Worm (Caenorhabditis elegans) whole organism, L4 larva: Measurements from ENCODE around the gene ndx-6.
"Not testable (repeated sequence)": the region's sequence is repeated elsewhere in the genome, so short reads cannot be mapped to it uniquely, and the experiment has no call there.

Source experiments
- D1046.2 ChIP-seq: fragments of 200-800 bp; sonication (Bioruptor generic); IDR thresholded peaks from 2 replicates; pipeline ENCODE4 v1.3.6; 2022; ENCODE audit warnings: missing genetic modification characterization, missing compliant biosample characterization
- T20F7.1 ChIP-seq: fragments of 200-800 bp; sonication (Bioruptor generic); optimal IDR thresholded peaks from 2 replicates; lab custom pipeline; 2018; ENCODE audit warnings: mild to moderate bottlenecking, missing genetic modification characterization, missing compliant biosample characterization
- T26A8.4 ChIP-seq: fragments of 200-800 bp; sonication (Bioruptor generic); IDR thresholded peaks from 2 replicates; pipeline ENCODE4 v1.3.6; 2022; ENCODE audit warnings: missing genetic modification characterization, missing compliant biosample characterization
- Y48G9A.11 ChIP-seq: fragments of 200-800 bp; sonication (Bioruptor generic); IDR thresholded peaks from 2 replicates; pipeline ENCODE4 v1.3.6; 2022; ENCODE audit warnings: missing genetic modification reagents, missing genetic modification characterization, missing compliant biosample characterization
- ZK337.2 ChIP-seq: fragments of 200-800 bp; sonication (Bioruptor generic); IDR thresholded peaks from 2 replicates; pipeline ENCODE4 v1.3.6; 2022; ENCODE audit warnings: missing genetic modification reagents, missing genetic modification characterization, missing compliant biosample characterization
- aha-1 ChIP-seq: fragments of 150-350 bp; peaks from one replicate; lab custom pipeline; 2014; ENCODE audit warnings: missing biosample characterization, missing genetic modification characterization
- arid-1 ChIP-seq: fragments of 200-800 bp; sonication (Bioruptor generic); conservative IDR thresholded peaks from 2 replicates; pipeline ENCODE4 v1.3.6; 2022; ENCODE audit warnings: missing genetic modification reagents, missing genetic modification characterization, missing compliant biosample characterization
- ceh-20 ChIP-seq: fragments of 200-800 bp; sonication (Bioruptor generic); IDR thresholded peaks from 2 replicates; pipeline ENCODE4 v1.3.6; 2022; ENCODE audit warnings: missing genetic modification reagents, missing genetic modification characterization, missing compliant biosample characterization
- ceh-44 ChIP-seq: fragments of 200-800 bp; sonication (Bioruptor generic); IDR thresholded peaks from 2 replicates; pipeline ENCODE4 v1.3.6; 2022; ENCODE audit warnings: missing genetic modification reagents, missing genetic modification characterization, missing compliant biosample characterization
- ctbp-1 ChIP-seq: fragments of 200-800 bp; sonication (Bioruptor generic); IDR thresholded peaks from 2 replicates; pipeline ENCODE4 v1.3.6; 2022; ENCODE audit warnings: missing genetic modification reagents, missing genetic modification characterization, missing compliant biosample characterization
- daf-16 ChIP-seq, 3 experiments: sonication (generic microtip); optimal IDR thresholded peaks; 2 replicates each; lab custom pipeline; 2016 to 2017; ENCODE audit warnings: missing genetic modification characterization in 3 of 3, missing genetic modification reagents in 3 of 3, mild to moderate bottlenecking in 2 of 3, missing compliant biosample characterization in 2 of 3, missing biosample characterization in 1 of 3, moderate library complexity in 1 of 3
- daf-19 ChIP-seq: fragments of 200-800 bp; sonication (Bioruptor generic); conservative IDR thresholded peaks from 2 replicates; pipeline ENCODE4 v1.3.6; 2022; ENCODE audit warnings: missing genetic modification characterization, missing compliant biosample characterization
- dmd-6 ChIP-seq: fragments of 200-800 bp; sonication (Bioruptor generic); IDR thresholded peaks from 2 replicates; pipeline ENCODE4 v1.3.6; 2022; ENCODE audit warnings: missing genetic modification reagents, missing genetic modification characterization, missing compliant biosample characterization
- dmd-9 ChIP-seq: fragments of 200-800 bp; sonication (Bioruptor generic); IDR thresholded peaks from 2 replicates; pipeline ENCODE4 v1.3.6; 2022; ENCODE audit warnings: missing genetic modification reagents, missing genetic modification characterization, missing compliant biosample characterization
- dpl-1 ChIP-seq: fragments of 150-350 bp; optimal IDR thresholded peaks from 2 replicates; lab custom pipeline; 2014; ENCODE audit warnings: missing biosample characterization, missing genetic modification reagents, missing genetic modification characterization
- duxl-1 ChIP-seq: sonication (generic microtip); optimal IDR thresholded peaks from 2 replicates; lab custom pipeline; 2016; ENCODE audit warnings: mild to moderate bottlenecking, missing genetic modification characterization, moderate library complexity, missing compliant biosample characterization; ENCODE audit not compliant: poor library complexity
- egl-43 ChIP-seq: fragments of 200-800 bp; sonication (Bioruptor generic); IDR thresholded peaks from 2 replicates; pipeline ENCODE4 v1.3.6; 2022; ENCODE audit warnings: missing genetic modification reagents, missing genetic modification characterization, missing compliant biosample characterization
- hif-1 ChIP-seq, 2 experiments: sonication (generic microtip); optimal IDR thresholded peaks; 2 replicates each; lab custom pipeline; 2016 to 2017; ENCODE audit warnings: missing compliant biosample characterization in 2 of 2, missing genetic modification characterization in 2 of 2, missing genetic modification reagents in 2 of 2, missing genotype in 2 of 2, mild to moderate bottlenecking in 1 of 2
- hlh-11 ChIP-seq: fragments of 200-800 bp; sonication (Bioruptor generic); optimal IDR thresholded peaks from 2 replicates; lab custom pipeline; 2018; ENCODE audit warnings: mild to moderate bottlenecking, missing genetic modification characterization, missing compliant biosample characterization
- hlh-30 ChIP-seq: sonication (generic microtip); optimal IDR thresholded peaks from 2 replicates; lab custom pipeline; 2017; ENCODE audit warnings: antibody characterized with exemption, mild to moderate bottlenecking, missing genetic modification characterization, missing compliant biosample characterization; ENCODE audit not compliant: insufficient read depth
- hmg-1.1 ChIP-seq: fragments of 200-800 bp; sonication (Bioruptor generic); IDR thresholded peaks from 2 replicates; pipeline ENCODE4 v1.3.6; 2022; ENCODE audit warnings: missing genetic modification reagents, missing genetic modification characterization, missing compliant biosample characterization
- lim-7 ChIP-seq: fragments of 200-800 bp; sonication (Bioruptor generic); IDR thresholded peaks from 2 replicates; pipeline ENCODE4 v1.3.6; 2022; ENCODE audit warnings: missing genetic modification characterization, missing compliant biosample characterization
- lin-1 ChIP-seq: fragments of 200-800 bp; sonication (Bioruptor generic); IDR thresholded peaks from 2 replicates; pipeline ENCODE4 v1.3.6; 2022; ENCODE audit warnings: missing genetic modification reagents, missing genetic modification characterization, missing compliant biosample characterization
- lin-29 ChIP-seq: fragments of 200-800 bp; sonication (Bioruptor generic); IDR thresholded peaks from 2 replicates; pipeline ENCODE4 v1.3.6; 2022; ENCODE audit warnings: missing genetic modification reagents, missing genetic modification characterization, missing compliant biosample characterization
- lin-38 ChIP-seq: fragments of 200-800 bp; sonication (Bioruptor generic); IDR thresholded peaks from 2 replicates; pipeline ENCODE4 v1.3.6; 2022; ENCODE audit warnings: missing genetic modification reagents, missing genetic modification characterization, missing compliant biosample characterization
- lsy-2 ChIP-seq, 2 experiments: fragments of 150-350 bp in 1 of 2; sonication (generic microtip) in 1 of 2; optimal IDR thresholded peaks; 2 replicates each; lab custom pipeline; 2014 to 2017; ENCODE audit warnings: missing biosample characterization in 2 of 2, missing genetic modification characterization in 2 of 2
- madf-5 ChIP-seq, 2 experiments: fragments of 200-800 bp; sonication (Bioruptor generic); IDR thresholded peaks; 2 replicates each; pipeline ENCODE4 v1.3.6; 2022; ENCODE audit warnings: missing compliant biosample characterization in 2 of 2, missing genetic modification characterization in 2 of 2
- madf-9 ChIP-seq: fragments of 200-800 bp; sonication (Bioruptor generic); conservative IDR thresholded peaks from 2 replicates; pipeline ENCODE4 v1.3.6; 2022; ENCODE audit warnings: missing genetic modification reagents, missing genetic modification characterization, missing compliant biosample characterization
- mdt-29 ChIP-seq: fragments of 200-800 bp; sonication (Bioruptor generic); IDR thresholded peaks from 2 replicates; pipeline ENCODE4 v1.3.6; 2022; ENCODE audit warnings: missing genetic modification reagents, missing genetic modification characterization, missing compliant biosample characterization
- mep-1 ChIP-seq: fragments of 150-350 bp; sonication (generic microtip); optimal IDR thresholded peaks from 3 replicates; lab custom pipeline; 2014; ENCODE audit warnings: missing biosample characterization, missing genetic modification characterization
- mes-2 ChIP-seq: sonication (generic microtip); optimal IDR thresholded peaks from 2 replicates; lab custom pipeline; 2016; ENCODE audit warnings: missing genotype, mild to moderate bottlenecking, missing genetic modification characterization, missing compliant biosample characterization; ENCODE audit not compliant: poor library complexity, severe bottlenecking
- nhr-102 ChIP-seq: sonication (generic microtip); optimal IDR thresholded peaks from 2 replicates; lab custom pipeline; 2016; ENCODE audit warnings: mild to moderate bottlenecking, missing genetic modification characterization, moderate library complexity, missing compliant biosample characterization
- nhr-28 ChIP-seq: fragments of 150-350 bp; optimal IDR thresholded peaks from 2 replicates; lab custom pipeline; 2014; ENCODE audit warnings: missing biosample characterization, missing genetic modification characterization
- nhr-41 ChIP-seq: fragments of 200-800 bp; sonication (Bioruptor generic); IDR thresholded peaks from 2 replicates; pipeline ENCODE4 v1.3.6; 2022; ENCODE audit warnings: missing genetic modification reagents, missing genetic modification characterization, missing compliant biosample characterization
- nhr-42 ChIP-seq: fragments of 200-800 bp; sonication (Bioruptor generic); IDR thresholded peaks from 2 replicates; pipeline ENCODE4 v1.3.6; 2022; ENCODE audit warnings: missing genetic modification characterization, missing compliant biosample characterization
- nhr-48 ChIP-seq: sonication (generic microtip); optimal IDR thresholded peaks from 2 replicates; lab custom pipeline; 2016; ENCODE audit warnings: mild to moderate bottlenecking, missing genetic modification characterization, missing compliant biosample characterization
- nhr-6 ChIP-seq: fragments of 150-350 bp; optimal IDR thresholded peaks from 2 replicates; lab custom pipeline; 2014; ENCODE audit warnings: missing biosample characterization, missing genetic modification characterization
- nhr-77 ChIP-seq: fragments of 150-350 bp; optimal IDR thresholded peaks from 2 replicates; lab custom pipeline; 2014; ENCODE audit warnings: missing biosample characterization, missing genetic modification characterization
- pha-4 ChIP-seq, 2 experiments: fragments of 150-350 bp in 1 of 2; fragments of 200-800 bp in 1 of 2; sonication (Bioruptor generic) in 1 of 2; IDR thresholded peaks in 1 of 2; optimal IDR thresholded peaks in 1 of 2; 2 replicates each; pipeline versions ENCODE4 v1.3.6 to Lab custom; 2014 to 2022; ENCODE audit warnings: missing genetic modification characterization in 2 of 2, missing genetic modification reagents in 2 of 2, missing biosample characterization in 1 of 2, missing compliant biosample characterization in 1 of 2
- php-3 ChIP-seq: fragments of 200-800 bp; sonication (Bioruptor generic); IDR thresholded peaks from 2 replicates; pipeline ENCODE4 v1.3.6; 2022; ENCODE audit warnings: missing genetic modification reagents, missing genetic modification characterization, missing compliant biosample characterization
- rbr-2 ChIP-seq: sonication (generic microtip); optimal IDR thresholded peaks from 2 replicates; lab custom pipeline; 2016; ENCODE audit warnings: missing genotype, missing genetic modification characterization, missing compliant biosample characterization
- saeg-2 ChIP-seq: fragments of 200-800 bp; sonication (Bioruptor generic); IDR thresholded peaks from 2 replicates; pipeline ENCODE4 v1.3.6; 2022; ENCODE audit warnings: missing genetic modification reagents, missing genetic modification characterization, missing compliant biosample characterization
- set-16 ChIP-seq: fragments of 200-800 bp; sonication (Bioruptor generic); IDR thresholded peaks from 2 replicates; pipeline ENCODE4 v1.3.6; 2022; ENCODE audit warnings: missing genetic modification reagents, missing genetic modification characterization, missing compliant biosample characterization
- snpc-1.2 ChIP-seq: fragments of 200-800 bp; sonication (Bioruptor generic); IDR thresholded peaks from 2 replicates; pipeline ENCODE4 v1.3.6; 2022; ENCODE audit warnings: missing genetic modification reagents, missing genetic modification characterization, missing compliant biosample characterization
- tra-1 ChIP-seq: fragments of 200-800 bp; sonication (Bioruptor generic); IDR thresholded peaks from 2 replicates; pipeline ENCODE4 v1.3.6; 2022; ENCODE audit warnings: missing genetic modification reagents, missing genetic modification characterization, missing compliant biosample characterization
- unc-130 ChIP-seq: sonication (generic microtip); optimal IDR thresholded peaks from 2 replicates; lab custom pipeline; 2016; ENCODE audit warnings: missing genetic modification reagents, missing genetic modification characterization, missing compliant biosample characterization
- vab-7 ChIP-seq: fragments of 200-800 bp; sonication (Bioruptor generic); IDR thresholded peaks from 2 replicates; pipeline ENCODE4 v1.3.6; 2022; ENCODE audit warnings: missing genetic modification reagents, missing genetic modification characterization, missing compliant biosample characterization
- zfp-3 ChIP-seq: fragments of 200-800 bp; sonication (Bioruptor generic); conservative IDR thresholded peaks from 2 replicates; pipeline ENCODE4 v1.3.6; 2022; ENCODE audit warnings: missing genetic modification reagents, missing genetic modification characterization, missing compliant biosample characterization

Gene ndx-6

ce11 chrII:5346350-5346749 lies 43.3 kb downstream of the ndx-6 start:
- TF ChIP-seq mdt-29 (GFP tag; lab: Robert Waterston, UW) (peak; percentile 67; the same call in 1 of the 2 replicates), duxl-1 (peak; percentile 43), dmd-6 (GFP tag; lab: Robert Waterston, UW) (peak; percentile 90), unc-130 (GFP tag; lab: Kevin White, UChicago) (peak; percentile 15), D1046.2 (peak; percentile 83; the same call in 1 of the 2 replicates), rbr-2 (tag; lab: Kevin White, UChicago) (peak; percentile 21), vab-7 (GFP tag; lab: Robert Waterston, UW) (peak; percentile 90), egl-43 (peak; percentile 91), madf-9 (GFP tag; lab: Robert Waterston, UW) (peak; percentile 72), nhr-77 (peak; percentile 27), hif-1 (tag; optimal IDR thresholded peaks at IDR 0.05; lab: Kevin White, UChicago) (peak in 1 of 2 experiments; percentile 12), set-16 (GFP tag; lab: Robert Waterston, UW) (peak; percentile 65; the same call in 1 of the 2 replicates), aha-1 (peak; percentile 63), arid-1 (peak; percentile 84), nhr-42 (GFP tag; lab: Robert Waterston, UW) (peak; percentile 92), tra-1 (peak; percentile 88), T26A8.4 (peak; percentile 97), nhr-28 (tag; lab: Kevin White, UChicago) (peak; percentile 48), madf-5 (GFP tag; IDR thresholded peaks at IDR 0.05; lab: Robert Waterston, UW) (peak in 1 of 2 experiments; percentile 86; a peak in 2 of 4 replicates), daf-19 (GFP tag; lab: Robert Waterston, UW) (peak; percentile 46; the same call in 1 of the 2 replicates), daf-16 (tag; optimal IDR thresholded peaks at IDR 0.05; lab: Kevin White, UChicago) (peak; percentile 6), ceh-20 (GFP tag; lab: Robert Waterston, UW) (peak; percentile 93), lim-7 (GFP tag; lab: Robert Waterston, UW) (peak; percentile 59), zfp-3 (GFP tag; lab: Robert Waterston, UW) (peak; percentile 89), nhr-102 (tag; lab: Kevin White, UChicago) (peak; percentile 40), nhr-41 (GFP tag; lab: Robert Waterston, UW) (peak; percentile 56; the same call in 1 of the 2 replicates), dpl-1 (GFP tag; lab: Kevin White, UChicago) (peak; percentile 78), saeg-2 (GFP tag; lab: Robert Waterston, UW) (peak; percentile 90), lin-38 (GFP tag; lab: Robert Waterston, UW) (peak; percentile 99), hlh-30 (peak; percentile 8), ceh-44 (GFP tag; lab: Robert Waterston, UW) (peak; percentile 84), mep-1 (peak; percentile 58), hmg-1.1 (GFP tag; lab: Robert Waterston, UW) (peak; percentile 94), php-3 (GFP tag; lab: Robert Waterston, UW) (peak; percentile 92), lin-1 (GFP tag; lab: Robert Waterston, UW) (peak; percentile 88), pha-4 (GFP tag; IDR thresholded peaks at IDR 0.05; lab: Robert Waterston, UW) (peak; percentile 93), ctbp-1 (peak; percentile 95), nhr-48 (tag; lab: Kevin White, UChicago) (peak; percentile 0), lin-29 (GFP tag; lab: Robert Waterston, UW) (peak; percentile 83), Y48G9A.11 (GFP tag; lab: Robert Waterston, UW) (peak; percentile 86), ZK337.2 (GFP tag; lab: Robert Waterston, UW) (peak; percentile 21; the same call in 1 of the 2 replicates), lsy-2 (tag; optimal IDR thresholded peaks at IDR 0.05; lab: Kevin White, UChicago) (peak; percentile 26 to 73), snpc-1.2 (GFP tag; lab: Robert Waterston, UW) (peak; percentile 85), dmd-9 (GFP tag; lab: Robert Waterston, UW) (peak; percentile 85; the same call in 1 of the 2 replicates), T20F7.1 (peak; percentile 25), mes-2 (tag; lab: Kevin White, UChicago) (peak; percentile 85), hlh-11 (tag; lab: Kevin White, UChicago) (peak; percentile 39), nhr-6 (peak; percentile 41)
- TF ChIP-seq daf-16 (GFP tag; optimal IDR thresholded peaks at IDR 0.05; lab: Kevin White, UChicago); pha-4 (tag; optimal IDR thresholded peaks at IDR 0.05; lab: Kevin White, UChicago): not testable (repeated sequence)
